Fruit fly (Drosophila melanogaster): ENCODE results near the gene ATP8B.
A peak's percentile ranks its signal among the peaks of the same experiment; 100 is the strongest.

ATP8B gene

DNA sequence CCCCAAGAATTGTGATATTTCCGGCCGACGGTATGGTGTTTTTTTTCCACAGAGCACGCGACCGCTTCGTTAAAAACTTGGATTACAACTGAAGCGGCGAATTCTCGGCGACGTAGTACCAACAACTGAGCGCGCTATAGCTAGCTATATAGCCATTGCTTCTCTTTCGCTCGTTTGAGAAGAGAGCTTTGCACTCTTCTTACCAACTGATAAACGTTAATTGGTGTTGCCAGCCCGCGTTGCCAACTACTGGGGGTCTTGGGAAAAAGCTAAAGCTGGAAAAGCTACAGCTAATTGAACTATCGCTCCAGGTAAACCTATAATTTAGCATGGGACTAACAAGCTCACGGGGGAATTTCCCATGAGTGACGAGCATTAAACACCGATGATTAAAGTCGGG, at the start of gene ATP8B:
ATP8B (minus strand) TSS at position 64 of the 400 bp plus-strand sequence.
- TF ChIP-seq tai (GFP tag; optimal IDR thresholded peaks at IDR 0.05) (no peak), Sp1 (GFP tag; optimal IDR thresholded peaks at IDR 0.05) (no peak)

dm6 chr3R:12128151-12128970, 37.9 kb upstream of the ATP8B start, which contains the start of gene CG4702:
Gene CG4702, minus strand, starts transcription at chr3R:12128201.
- TF ChIP-seq Dfd (GFP tag; optimal IDR thresholded peaks at IDR 0.05), result no peak
- TF ChIP-seq Myc (optimal IDR thresholded peaks at IDR 0.05), result peak; percentile 80
- peak; percentile 16 for TF ChIP-seq woc (GFP tag; optimal IDR thresholded peaks at IDR 0.05)
- peak; percentile 13 for TF ChIP-seq HLH106 (tag; optimal IDR thresholded peaks at IDR 0.05)
- TF ChIP-seq CrebA (GFP tag; optimal IDR thresholded peaks at IDR 0.05; ENCODE audit: borderline replicate concordance), result no peak

dm6 chr3R:12125431-12126027, 35.1 kb upstream of the ATP8B start:
- TF ChIP-seq usp (GFP tag; optimal IDR thresholded peaks at IDR 0.05), result no peak
- TF ChIP-seq N (GFP tag; optimal IDR thresholded peaks at IDR 0.05), result no peak
- no peak for TF ChIP-seq rgr (GFP tag; optimal IDR thresholded peaks at IDR 0.05)
- no peak for TF ChIP-seq Rel (GFP tag; optimal IDR thresholded peaks at IDR 0.05)
- TF ChIP-seq Rel (tag; optimal IDR thresholded peaks at IDR 0.05), result no peak
- no peak for TF ChIP-seq dmrt93B (GFP tag; optimal IDR thresholded peaks at IDR 0.05)
- no peak for TF ChIP-seq jim (GFP tag; optimal IDR thresholded peaks at IDR 0.05)
- no peak for TF ChIP-seq CG32264 (GFP tag; optimal IDR thresholded peaks at IDR 0.05)
- no peak for TF ChIP-seq tai (GFP tag; optimal IDR thresholded peaks at IDR 0.05)
- no peak for TF ChIP-seq Myc (optimal IDR thresholded peaks at IDR 0.05)
- no peak for TF ChIP-seq sv (GFP tag; optimal IDR thresholded peaks at IDR 0.05)
- no peak for TF ChIP-seq Hnf4 (GFP tag; optimal IDR thresholded peaks at IDR 0.05)
- no peak for TF ChIP-seq CrebA (GFP tag; optimal IDR thresholded peaks at IDR 0.05; ENCODE audit: borderline replicate concordance)

DNA sequence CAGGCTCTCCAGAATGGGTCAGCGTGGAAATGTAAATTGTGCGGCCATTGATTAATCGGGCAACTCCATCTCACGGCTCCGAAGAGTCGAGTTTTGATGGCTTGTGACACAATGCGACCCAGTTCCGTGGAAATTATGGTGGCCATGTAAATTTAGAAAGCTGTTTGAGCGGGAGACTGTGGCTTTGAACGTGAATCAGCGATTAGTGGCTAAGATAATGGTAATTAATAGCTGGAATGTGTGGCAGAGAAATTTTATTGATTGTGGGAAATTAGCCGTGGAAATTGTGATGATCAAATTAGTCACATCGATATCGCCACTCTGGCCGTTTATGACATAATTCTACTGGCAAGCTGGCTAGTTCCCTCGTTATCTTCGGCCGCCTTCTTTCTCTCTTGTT, 34.4 kb upstream of the ATP8B start:
- TF ChIP-seq Sp1 (GFP tag; optimal IDR thresholded peaks at IDR 0.05), result no peak
- TF ChIP-seq Dif (GFP tag; optimal IDR thresholded peaks at IDR 0.05; ENCODE audit: partially characterized antibody), result no peak
- TF ChIP-seq sage (GFP tag; optimal IDR thresholded peaks at IDR 0.05), result no peak
- no peak for TF ChIP-seq pan (optimal IDR thresholded peaks at IDR 0.05)
- no peak for TF ChIP-seq GATAd (GFP tag; optimal IDR thresholded peaks at IDR 0.05)
- TF ChIP-seq OdsH (GFP tag; optimal IDR thresholded peaks at IDR 0.05), result no peak
- no peak for TF ChIP-seq Myc (optimal IDR thresholded peaks at IDR 0.05)
- no peak for TF ChIP-seq Hnf4 (GFP tag; optimal IDR thresholded peaks at IDR 0.05)
- TF ChIP-seq HLH106 (tag; optimal IDR thresholded peaks at IDR 0.05), result no peak

DNA sequence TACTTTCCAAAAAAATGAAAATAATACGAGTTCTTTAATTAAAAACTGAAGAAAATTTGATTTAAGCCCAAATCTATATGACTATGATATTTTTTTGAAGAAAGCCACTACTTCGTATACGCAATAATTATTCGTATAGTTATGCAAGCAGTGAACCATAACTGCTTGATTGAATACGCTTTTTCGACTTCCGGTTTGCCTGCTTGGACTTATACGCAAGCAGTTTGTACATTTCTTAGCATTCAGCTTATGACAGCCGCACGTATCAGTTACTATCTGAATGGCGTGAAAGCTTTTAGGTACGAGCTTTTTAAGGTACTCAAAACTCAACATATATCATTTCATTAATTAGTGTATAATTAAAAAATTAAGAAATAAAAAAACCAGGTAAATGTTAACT, 30.7 kb upstream of the ATP8B start:
- TF ChIP-seq rgr (GFP tag; optimal IDR thresholded peaks at IDR 0.05) (peak; percentile 84), jim (GFP tag; optimal IDR thresholded peaks at IDR 0.05) (no peak), HLH106 (tag; optimal IDR thresholded peaks at IDR 0.05) (peak; percentile 69), tai (GFP tag; optimal IDR thresholded peaks at IDR 0.05) (no peak), sv (GFP tag; optimal IDR thresholded peaks at IDR 0.05) (peak; percentile 76), CG9705 (GFP tag; optimal IDR thresholded peaks at IDR 0.05) (peak; percentile 69), ey (GFP tag; optimal IDR thresholded peaks at IDR 0.05) (peak; percentile 56), Hnf4 (GFP tag; optimal IDR thresholded peaks at IDR 0.05) (peak; percentile 58), fru (GFP tag; optimal IDR thresholded peaks at IDR 0.05) (peak; percentile 66), OdsH (GFP tag; optimal IDR thresholded peaks at IDR 0.05) (peak; percentile 54), Hr83 (GFP tag; optimal IDR thresholded peaks at IDR 0.05; ENCODE audit: poor library complexity, severe bottlenecking) (peak; percentile 75), Dfd (GFP tag; optimal IDR thresholded peaks at IDR 0.05) (no peak), CG32264 (GFP tag; optimal IDR thresholded peaks at IDR 0.05) (no peak), Dif (GFP tag; optimal IDR thresholded peaks at IDR 0.05; ENCODE audit: partially characterized antibody) (peak; percentile 78), dl (GFP tag; optimal IDR thresholded peaks at IDR 0.05; ENCODE audit: insufficient read depth in 1 of 2, partially characterized antibody in 2 of 2) (peak in 1 of 2 experiments; percentile 25), Mio (GFP tag; optimal IDR thresholded peaks at IDR 0.05) (no peak), Vsx2 (GFP tag; optimal IDR thresholded peaks at IDR 0.05; ENCODE audit: partially characterized antibody) (peak; percentile 33), woc (GFP tag; optimal IDR thresholded peaks at IDR 0.05) (no peak), dsf (GFP tag; optimal IDR thresholded peaks at IDR 0.05; ENCODE audit: borderline replicate concordance) (no peak), psq (GFP tag; optimal IDR thresholded peaks at IDR 0.05) (peak; percentile 36), Abd-B (GFP tag; optimal IDR thresholded peaks at IDR 0.05) (no peak), dmrt93B (GFP tag; optimal IDR thresholded peaks at IDR 0.05) (peak; percentile 82), lola (GFP tag; optimal IDR thresholded peaks at IDR 0.05) (no peak), br (GFP tag; optimal IDR thresholded peaks at IDR 0.05) (peak; percentile 63), foxo (GFP tag; optimal IDR thresholded peaks at IDR 0.05) (peak in 1 of 2 experiments; percentile 73), N (GFP tag; optimal IDR thresholded peaks at IDR 0.05) (no peak), sage (GFP tag; optimal IDR thresholded peaks at IDR 0.05) (no peak), pan (optimal IDR thresholded peaks at IDR 0.05) (no peak), Myc (optimal IDR thresholded peaks at IDR 0.05) (peak; percentile 36), h (GFP tag; optimal IDR thresholded peaks at IDR 0.05) (peak; percentile 70), Sp1 (GFP tag; optimal IDR thresholded peaks at IDR 0.05) (peak; percentile 61), CrebA (GFP tag; optimal IDR thresholded peaks at IDR 0.05; ENCODE audit: borderline replicate concordance) (no peak)

Data from whole organism, wandering third instar larva.